Worm (Caenorhabditis elegans) whole organism, midembryonic: ENCODE results near the gene hum-6.

ENCODE experiments used
- cog-1 ChIP-seq: sonication (generic microtip); optimal IDR thresholded peaks from 2 replicates; lab custom pipeline; 2016; ENCODE audit warnings: missing genetic modification characterization, missing compliant biosample characterization
- flt-1 ChIP-seq: fragments of 200-800 bp; sonication (Bioruptor generic); IDR thresholded peaks from 2 replicates; pipeline ENCODE4 v1.3.6; 2022; ENCODE audit warnings: missing genetic modification characterization, missing compliant biosample characterization
- med-1 ChIP-seq: sonication (generic microtip); optimal IDR thresholded peaks from 2 replicates; lab custom pipeline; 2017; ENCODE audit warnings: missing genetic modification characterization, mild to moderate bottlenecking, missing compliant biosample characterization, antibody characterized with exemption, missing genetic modification reagents; ENCODE audit not compliant: insufficient read depth
- ref-1 ChIP-seq: fragments of 200-800 bp; sonication (Bioruptor generic); conservative IDR thresholded peaks from 2 replicates; pipeline ENCODE4 v1.3.6; 2022; ENCODE audit warnings: missing genetic modification reagents, missing genetic modification characterization, missing compliant biosample characterization
- tab-1 ChIP-seq: fragments of 200-800 bp; sonication (Bioruptor generic); IDR thresholded peaks from 2 replicates; pipeline ENCODE4 v1.3.6; 2022; ENCODE audit warnings: missing genetic modification characterization, missing compliant biosample characterization
- ztf-23 ChIP-seq: fragments of 200-800 bp; sonication (Bioruptor generic); IDR thresholded peaks from 2 replicates; pipeline ENCODE4 v1.3.6; 2022; ENCODE audit warnings: missing genetic modification reagents, missing genetic modification characterization, missing compliant biosample characterization
- ztf-29 ChIP-seq: fragments of 200-800 bp; sonication (Bioruptor generic); IDR thresholded peaks from 2 replicates; pipeline ENCODE4 v1.3.6; 2022; ENCODE audit warnings: missing genetic modification reagents, missing genetic modification characterization, missing compliant biosample characterization

ce11 chrX:2335384-2335783 is 32.5 kb downstream of the hum-6 start, which contains the start of gene T01B6.1:
- TF ChIP-seq flt-1 (GFP tag; lab: Robert Waterston, UW) = no peak
- TF ChIP-seq ref-1 (GFP tag; lab: Robert Waterston, UW) = no peak
- TF ChIP-seq tab-1 (GFP tag; lab: Robert Waterston, UW) = no peak
- TF ChIP-seq med-1 = no peak
- TF ChIP-seq ztf-23 (GFP tag; lab: Robert Waterston, UW) = no peak
- no peak for TF ChIP-seq ztf-29 (GFP tag; lab: Robert Waterston, UW)
- no peak for TF ChIP-seq cog-1 (tag; lab: Kevin White, UChicago)
